Worm (Caenorhabditis elegans) whole organism, L3 larva: Measurements from ENCODE around the gene cex-2.

Experiments used
- aly-2 ChIP-seq: fragments of 150-350 bp; optimal IDR thresholded peaks from 2 replicates; lab custom pipeline; 2014; ENCODE audit warnings: missing biosample characterization, missing genetic modification characterization
- jun-1 ChIP-seq: fragments of 150-350 bp; optimal IDR thresholded peaks from 2 replicates; lab custom pipeline; 2014; ENCODE audit warnings: missing biosample characterization, missing genetic modification reagents, missing genetic modification characterization
- nhr-11 ChIP-seq: fragments of 150-350 bp; optimal IDR thresholded peaks from 2 replicates; lab custom pipeline; 2014; ENCODE audit warnings: missing biosample characterization, missing genetic modification characterization
- nhr-28 ChIP-seq: fragments of 150-350 bp; optimal IDR thresholded peaks from 2 replicates; lab custom pipeline; 2014; ENCODE audit warnings: missing biosample characterization, missing genetic modification characterization
- nhr-77 ChIP-seq: fragments of 150-350 bp; optimal IDR thresholded peaks from 2 replicates; lab custom pipeline; 2014; ENCODE audit warnings: missing biosample characterization, missing genetic modification characterization
- pha-4 ChIP-seq: fragments of 150-350 bp; optimal IDR thresholded peaks from 2 replicates; lab custom pipeline; 2014; ENCODE audit warnings: missing biosample characterization, missing genetic modification reagents, missing genetic modification characterization
- pqm-1 ChIP-seq: fragments of 150-350 bp; optimal IDR thresholded peaks from 2 replicates; lab custom pipeline; 2017; ENCODE audit warnings: missing biosample characterization, missing genetic modification characterization, inconsistent platforms
- tbx-2 ChIP-seq: sonication (generic microtip); optimal IDR thresholded peaks from 2 replicates; lab custom pipeline; 2016; ENCODE audit warnings: mild to moderate bottlenecking, missing genetic modification characterization, missing compliant biosample characterization
- unc-62 ChIP-seq: fragments of 150-350 bp; sonication (generic microtip); optimal IDR thresholded peaks from 4 replicates; lab custom pipeline; 2014; ENCODE audit warnings: missing biosample characterization, missing genetic modification reagents, missing genetic modification characterization

- no peak for TF ChIP-seq aly-2 (tag; lab: Kevin White, UChicago)
- TF ChIP-seq pqm-1 (tag; lab: Kevin White, UChicago) = no peak
- no peak for TF ChIP-seq nhr-28 (tag; lab: Kevin White, UChicago)
- TF ChIP-seq unc-62 = no peak
- TF ChIP-seq nhr-77 (tag; lab: Kevin White, UChicago) = no peak
- TF ChIP-seq jun-1 (tag; lab: Kevin White, UChicago) = no peak
- TF ChIP-seq tbx-2 (tag; lab: Kevin White, UChicago) = no peak
- TF ChIP-seq pha-4 (tag; lab: Kevin White, UChicago) = no peak
- no peak for TF ChIP-seq nhr-11
Observed at ce11 chrII:7854942-7855341, 19.7 kb upstream of the cex-2 start, which contains the start of gene mdt-10.
